Worm (Caenorhabditis elegans): ENCODE data around the gene F52H2.5.

F52H2.5 gene

DNA sequence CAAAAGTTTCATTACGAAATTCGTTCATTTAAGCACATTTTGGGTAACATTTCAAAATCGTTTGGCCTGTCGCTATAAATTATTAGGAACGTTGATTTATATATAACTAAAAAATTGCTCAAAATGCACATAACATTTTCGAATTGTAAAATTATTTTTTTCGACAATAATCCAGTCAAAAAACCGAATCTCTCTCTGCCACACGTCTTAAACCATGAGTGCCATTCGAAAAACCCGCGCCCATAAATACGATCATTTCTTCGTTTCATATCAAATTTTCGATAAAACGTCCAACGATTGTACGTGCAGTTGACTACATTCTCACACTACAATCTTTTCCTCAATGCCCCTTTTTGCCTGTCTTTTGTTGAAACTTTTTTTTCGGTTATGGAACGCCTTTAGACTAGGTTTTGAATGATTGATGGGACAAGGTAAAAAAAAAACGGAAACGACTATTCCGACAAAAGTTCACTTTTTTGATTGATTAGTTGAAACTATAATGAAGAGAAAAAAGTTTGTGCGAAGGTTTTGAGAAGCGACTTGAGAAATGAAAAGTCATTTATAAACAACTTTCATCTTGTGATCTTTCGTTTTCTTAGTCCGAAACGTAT, 32.9 kb upstream of the F52H2.5 start:
- TF ChIP-seq tab-1 (GFP tag; IDR thresholded peaks at IDR 0.05) (no peak), med-1 (GFP tag; optimal IDR thresholded peaks at IDR 0.05; ENCODE audit: insufficient read depth) (no peak), ref-1 (GFP tag; conservative IDR thresholded peaks at IDR 0.05) (no peak), T22C8.4 (GFP tag; IDR thresholded peaks at IDR 0.05) (no peak), flt-1 (GFP tag; IDR thresholded peaks at IDR 0.05) (no peak), ztf-23 (GFP tag; IDR thresholded peaks at IDR 0.05) (no peak), klf-2 (GFP tag; conservative IDR thresholded peaks at IDR 0.05) (no peak), ztf-29 (GFP tag; IDR thresholded peaks at IDR 0.05) (no peak), cog-1 (tag; optimal IDR thresholded peaks at IDR 0.05) (no peak)

DNA sequence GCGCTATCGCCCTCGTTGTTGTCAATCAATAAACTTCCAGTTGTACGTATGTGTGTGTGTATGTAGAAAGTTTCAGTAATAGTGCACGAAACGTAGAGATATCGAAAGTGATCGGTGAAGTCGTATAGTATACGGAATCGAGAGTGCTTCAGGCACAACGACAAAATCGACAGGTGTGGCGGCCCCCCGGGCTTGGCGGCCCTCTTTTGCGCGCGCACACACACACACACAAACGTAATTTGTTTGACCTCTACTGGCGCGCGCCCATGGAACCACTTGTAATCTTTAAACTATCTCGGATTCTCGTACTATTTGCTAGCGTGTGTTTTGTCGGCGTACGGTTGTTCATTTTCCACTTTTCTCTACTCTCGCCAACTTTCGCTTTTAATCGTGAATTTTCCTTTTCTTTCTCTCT, 31.7 kb upstream of the F52H2.5 start:
- 0 out of 2 replicates have a peak, but pooled peaks have one; percentile 40 for TF ChIP-seq T22C8.4 (GFP tag; IDR thresholded peaks at IDR 0.05)
- no peak for TF ChIP-seq ref-1 (GFP tag; conservative IDR thresholded peaks at IDR 0.05)
- 0 out of 2 replicates have a peak, but pooled peaks have one; percentile 49 for TF ChIP-seq ztf-23 (GFP tag; IDR thresholded peaks at IDR 0.05)
- TF ChIP-seq cog-1 (tag; optimal IDR thresholded peaks at IDR 0.05): peak; percentile 56

ce11 chrX:2590777-2591176, 30.9 kb upstream of the F52H2.5 start:
- TF ChIP-seq cog-1 (tag; optimal IDR thresholded peaks at IDR 0.05) (no peak), ref-1 (GFP tag; conservative IDR thresholded peaks at IDR 0.05) (no peak)

DNA sequence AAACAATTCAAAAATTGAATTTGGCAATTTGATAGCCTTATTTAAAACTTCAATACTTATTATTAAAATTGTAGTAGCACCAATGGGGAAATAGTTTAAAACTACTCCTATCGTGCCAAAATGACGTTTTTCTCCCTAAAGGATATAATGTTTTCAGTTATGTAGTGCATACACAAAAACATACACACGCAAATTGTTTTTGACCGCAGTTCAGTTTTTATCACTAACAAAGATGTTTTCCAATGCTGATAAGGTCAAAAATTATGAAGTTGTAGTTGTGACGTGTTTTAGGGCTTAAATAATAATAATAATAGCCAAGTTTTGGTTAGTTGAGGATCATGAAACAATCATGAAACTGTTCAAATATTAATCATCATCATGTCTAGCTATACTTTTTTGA, 30.1 kb upstream of the F52H2.5 start:
- TF ChIP-seq flt-1 (GFP tag; IDR thresholded peaks at IDR 0.05) (no peak), tab-1 (GFP tag; IDR thresholded peaks at IDR 0.05) (no peak), T22C8.4 (GFP tag; IDR thresholded peaks at IDR 0.05) (no peak), ztf-23 (GFP tag; IDR thresholded peaks at IDR 0.05) (no peak), ztf-29 (GFP tag; IDR thresholded peaks at IDR 0.05) (no peak), med-1 (GFP tag; optimal IDR thresholded peaks at IDR 0.05; ENCODE audit: insufficient read depth) (no peak), ref-1 (GFP tag; conservative IDR thresholded peaks at IDR 0.05) (no peak), cog-1 (tag; optimal IDR thresholded peaks at IDR 0.05) (no peak), klf-2 (GFP tag; conservative IDR thresholded peaks at IDR 0.05) (no peak)

- TF ChIP-seq ref-1 (GFP tag; conservative IDR thresholded peaks at IDR 0.05) (no peak), tab-1 (GFP tag; IDR thresholded peaks at IDR 0.05) (no peak), cog-1 (tag; optimal IDR thresholded peaks at IDR 0.05) (no peak), ztf-23 (GFP tag; IDR thresholded peaks at IDR 0.05) (no peak), flt-1 (GFP tag; IDR thresholded peaks at IDR 0.05) (no peak), klf-2 (GFP tag; conservative IDR thresholded peaks at IDR 0.05) (no peak), T22C8.4 (GFP tag; IDR thresholded peaks at IDR 0.05) (no peak)
Measured at ce11 chrX:2588012-2588411, 28.1 kb upstream of the F52H2.5 start.

ce11 chrX:2585655-2586054, 25.8 kb upstream of the F52H2.5 start, which contains the start of gene H01M10.2:
Gene H01M10.2 (minus strand): TSS chrX:2585755.
- no peak for TF ChIP-seq cog-1 (tag; optimal IDR thresholded peaks at IDR 0.05)
- TF ChIP-seq ztf-29 (GFP tag; IDR thresholded peaks at IDR 0.05): no peak
- no peak for TF ChIP-seq tab-1 (GFP tag; IDR thresholded peaks at IDR 0.05)
- TF ChIP-seq med-1 (GFP tag; optimal IDR thresholded peaks at IDR 0.05; ENCODE audit: insufficient read depth): no peak
- no peak for TF ChIP-seq T22C8.4 (GFP tag; IDR thresholded peaks at IDR 0.05)
- no peak for TF ChIP-seq klf-2 (GFP tag; conservative IDR thresholded peaks at IDR 0.05)
- no peak for TF ChIP-seq ztf-23 (GFP tag; IDR thresholded peaks at IDR 0.05)
- no peak for TF ChIP-seq ref-1 (GFP tag; conservative IDR thresholded peaks at IDR 0.05)
- TF ChIP-seq flt-1 (GFP tag; IDR thresholded peaks at IDR 0.05): no peak

ce11 chrX:2583135-2583683, 23.3 kb upstream of the F52H2.5 start:
- TF ChIP-seq med-1 (GFP tag; optimal IDR thresholded peaks at IDR 0.05; ENCODE audit: insufficient read depth) (no peak), tab-1 (GFP tag; IDR thresholded peaks at IDR 0.05) (no peak), ztf-23 (GFP tag; IDR thresholded peaks at IDR 0.05) (no peak), ref-1 (GFP tag; conservative IDR thresholded peaks at IDR 0.05) (no peak), klf-2 (GFP tag; conservative IDR thresholded peaks at IDR 0.05) (no peak), flt-1 (GFP tag; IDR thresholded peaks at IDR 0.05) (0 out of 2 replicates have a peak, but pooled peaks have one; percentile 57), ztf-29 (GFP tag; IDR thresholded peaks at IDR 0.05) (peak; percentile 46; the same call in 1 of the 2 replicates), T22C8.4 (GFP tag; IDR thresholded peaks at IDR 0.05) (no peak), cog-1 (tag; optimal IDR thresholded peaks at IDR 0.05) (no peak)

ce11 chrX:2581828-2582589, 22.1 kb upstream of the F52H2.5 start:
- no peak for TF ChIP-seq ztf-29 (GFP tag; IDR thresholded peaks at IDR 0.05)
- no peak for TF ChIP-seq klf-2 (GFP tag; conservative IDR thresholded peaks at IDR 0.05)
- no peak for TF ChIP-seq T22C8.4 (GFP tag; IDR thresholded peaks at IDR 0.05)
- no peak for TF ChIP-seq ref-1 (GFP tag; conservative IDR thresholded peaks at IDR 0.05)
- no peak for TF ChIP-seq med-1 (GFP tag; optimal IDR thresholded peaks at IDR 0.05; ENCODE audit: insufficient read depth)
- TF ChIP-seq tab-1 (GFP tag; IDR thresholded peaks at IDR 0.05): no peak
- no peak for TF ChIP-seq ztf-23 (GFP tag; IDR thresholded peaks at IDR 0.05)
- TF ChIP-seq cog-1 (tag; optimal IDR thresholded peaks at IDR 0.05): no peak
- no peak for TF ChIP-seq flt-1 (GFP tag; IDR thresholded peaks at IDR 0.05)

ce11 chrX:2580524-2580981, 20.7 kb upstream of the F52H2.5 start, which contains the start of gene H01M10.1:
Gene H01M10.1 (minus strand): TSS chrX:2580574.
- TF ChIP-seq T22C8.4 (GFP tag; IDR thresholded peaks at IDR 0.05) (no peak), tab-1 (GFP tag; IDR thresholded peaks at IDR 0.05) (no peak), cog-1 (tag; optimal IDR thresholded peaks at IDR 0.05) (no peak), ztf-23 (GFP tag; IDR thresholded peaks at IDR 0.05) (no peak), klf-2 (GFP tag; conservative IDR thresholded peaks at IDR 0.05) (no peak), flt-1 (GFP tag; IDR thresholded peaks at IDR 0.05) (no peak), ztf-29 (GFP tag; IDR thresholded peaks at IDR 0.05) (no peak), med-1 (GFP tag; optimal IDR thresholded peaks at IDR 0.05; ENCODE audit: insufficient read depth) (no peak), ref-1 (GFP tag; conservative IDR thresholded peaks at IDR 0.05) (no peak)

Data from whole organism, midembryonic.